Worm (Caenorhabditis elegans) whole organism, L2 larva: ENCODE measurements around the gene srg-50.

ENCODE experiments used
- alr-1 ChIP-seq: fragments of 150-350 bp; optimal IDR thresholded peaks from 2 replicates; lab custom pipeline; 2014; ENCODE audit warnings: missing biosample characterization, missing genetic modification characterization
- egl-27 ChIP-seq: sonication (generic microtip); optimal IDR thresholded peaks from 3 replicates; lab custom pipeline; 2017; ENCODE audit warnings: missing biosample characterization, missing genetic modification reagents, missing genetic modification characterization
- mdl-1 ChIP-seq, 2 experiments: fragments of 150-350 bp in 1 of 2; sonication (generic microtip) in 1 of 2; optimal IDR thresholded peaks; 2 replicates each; lab custom pipeline; 2017; ENCODE audit warnings: missing biosample characterization in 2 of 2, missing genetic modification characterization in 2 of 2
- nhr-12 ChIP-seq: fragments of 150-350 bp; optimal IDR thresholded peaks from 2 replicates; lab custom pipeline; 2014; ENCODE audit warnings: missing biosample characterization, missing genetic modification characterization
- unc-39 ChIP-seq: fragments of 150-350 bp; optimal IDR thresholded peaks from 2 replicates; lab custom pipeline; 2014; ENCODE audit warnings: missing biosample characterization, missing genetic modification characterization

ce11 chrIV:7075063-7075462, at the start of gene srg-50:
- TF ChIP-seq alr-1 (tag; lab: Kevin White, UChicago) (no peak), nhr-12 (tag; lab: Kevin White, UChicago) (no peak), unc-39 (tag; lab: Kevin White, UChicago) (no peak), mdl-1 (tag; optimal IDR thresholded peaks at IDR 0.05; lab: Kevin White, UChicago) (no peak), egl-27 (no peak)
